Worm (Caenorhabditis elegans): ENCODE data around the gene C47E8.1.

ce11 chrV:14678298-14678697, 12.5 kb downstream of the C47E8.1 start:
- TF ChIP-seq ztf-23 (GFP tag; IDR thresholded peaks at IDR 0.05) (no peak), flt-1 (GFP tag; IDR thresholded peaks at IDR 0.05) (no peak), klf-2 (GFP tag; conservative IDR thresholded peaks at IDR 0.05) (no peak), T22C8.4 (GFP tag; IDR thresholded peaks at IDR 0.05) (no peak), ztf-29 (GFP tag; IDR thresholded peaks at IDR 0.05) (no peak), ref-1 (GFP tag; conservative IDR thresholded peaks at IDR 0.05) (no peak), cog-1 (tag; optimal IDR thresholded peaks at IDR 0.05) (no peak)

Measured in whole organism, midembryonic.